Worm (Caenorhabditis elegans): Measurements from ENCODE around the gene C34F11.8.

- no peak for TF ChIP-seq ztf-11 (tag; optimal IDR thresholded peaks at IDR 0.05)
- no peak for TF ChIP-seq nhr-20 (tag; optimal IDR thresholded peaks at IDR 0.05)
- no peak for TF ChIP-seq nhr-28 (tag; optimal IDR thresholded peaks at IDR 0.05)
- TF ChIP-seq nhr-76 (tag; optimal IDR thresholded peaks at IDR 0.05): no peak
- no peak for TF ChIP-seq F16B12.6 (tag; optimal IDR thresholded peaks at IDR 0.05)
- TF ChIP-seq irx-1 (tag; optimal IDR thresholded peaks at IDR 0.05): no peak
Observed at ce11 chrII:5205286-5205685, 5.5 kb downstream of the C34F11.8 start.

Data from whole organism, L1 larva.